Fruit fly (Drosophila melanogaster) whole organism, embryonic: ENCODE measurements around the gene CG15764.

Source experiments
- CG10959 ChIP-seq: fragments of 200-800 bp; sonication (Bioruptor generic); IDR thresholded peaks from 2 replicates; pipeline ENCODE4 v1.3.6; 2022; ENCODE audit warnings: missing biosample characterization, missing genetic modification characterization
- CG12299 ChIP-seq: fragments of 200-800 bp; sonication (Bioruptor generic); optimal IDR thresholded peaks from 2 replicates; lab custom pipeline; 2018; ENCODE audit warnings: missing biosample characterization, mild to moderate bottlenecking, missing genetic modification characterization
- CG13296 ChIP-seq: fragments of 200-800 bp; sonication (Bioruptor generic); optimal IDR thresholded peaks from 3 replicates; lab custom pipeline; 2018; ENCODE audit warnings: missing biosample characterization, mild to moderate bottlenecking, missing genetic modification characterization
- CG14710 ChIP-seq: fragments of 200-800 bp; sonication (Bioruptor generic); optimal IDR thresholded peaks from 3 replicates; lab custom pipeline; 2019; ENCODE audit warnings: missing biosample characterization, mild to moderate bottlenecking, missing genetic modification characterization, moderate library complexity
- CG1603 ChIP-seq: fragments of 200-800 bp; sonication (Bioruptor generic); optimal IDR thresholded peaks from 2 replicates; lab custom pipeline; 2019; ENCODE audit warnings: missing biosample characterization, mild to moderate bottlenecking, missing genetic modification characterization, moderate library complexity
- CG16813 ChIP-seq: fragments of 200-800 bp; sonication (Bioruptor generic); IDR thresholded peaks from 3 replicates; pipeline ENCODE4 v1.3.6; 2022; ENCODE audit warnings: missing biosample characterization, missing genetic modification characterization; ENCODE audit not compliant: partially characterized antibody
- CG17328 ChIP-seq: fragments of 200-800 bp; sonication (Bioruptor generic); IDR thresholded peaks from 2 replicates; pipeline ENCODE4 v1.3.6; 2022; ENCODE audit warnings: missing biosample characterization, missing genetic modification characterization
- CG1832 ChIP-seq: fragments of 200-800 bp; sonication (Bioruptor generic); optimal IDR thresholded peaks from 2 replicates; lab custom pipeline; 2017; ENCODE audit warnings: missing biosample characterization, mild to moderate bottlenecking, missing genetic modification characterization, inconsistent platforms
- CG2678 ChIP-seq: fragments of 200-800 bp; sonication (Bioruptor generic); optimal IDR thresholded peaks from 3 replicates; lab custom pipeline; 2019; ENCODE audit warnings: missing biosample characterization, mild to moderate bottlenecking, missing genetic modification characterization, moderate library complexity
- CG2889 ChIP-seq: fragments of 200-800 bp; sonication (Bioruptor generic); IDR thresholded peaks from 3 replicates; pipeline ENCODE4 v1.3.6; 2022; ENCODE audit warnings: missing biosample characterization, missing genetic modification characterization
- CG31388 ChIP-seq: fragments of 200-800 bp; sonication (Bioruptor generic); optimal IDR thresholded peaks from 2 replicates; lab custom pipeline; 2016; ENCODE audit warnings: missing biosample characterization, missing genetic modification characterization
- CG34224 ChIP-seq: fragments of 200-800 bp; sonication (Bioruptor generic); IDR thresholded peaks from 3 replicates; pipeline ENCODE4 v1.3.6; 2022; ENCODE audit warnings: missing biosample characterization, missing genetic modification characterization; ENCODE audit not compliant: partially characterized antibody
- CG34376 ChIP-seq: fragments of 200-800 bp; sonication (Bioruptor generic); optimal IDR thresholded peaks from 2 replicates; lab custom pipeline; 2018; ENCODE audit warnings: missing biosample characterization, mild to moderate bottlenecking, missing genetic modification characterization
- CG4617 ChIP-seq: fragments of 200-800 bp; sonication (Bioruptor generic); optimal IDR thresholded peaks from 3 replicates; lab custom pipeline; 2016; ENCODE audit warnings: missing biosample characterization, missing genetic modification characterization, borderline replicate concordance
- CG7839 ChIP-seq: fragments of 200-800 bp; sonication (Bioruptor generic); optimal IDR thresholded peaks from 3 replicates; lab custom pipeline; 2018; ENCODE audit warnings: missing biosample characterization, mild to moderate bottlenecking, missing genetic modification characterization, moderate library complexity
- CG8281 ChIP-seq: fragments of 200-800 bp; sonication (Bioruptor generic); optimal IDR thresholded peaks from 2 replicates; lab custom pipeline; 2018; ENCODE audit warnings: missing biosample characterization, mild to moderate bottlenecking, missing genetic modification characterization, moderate library complexity
- CTCF ChIP-seq: fragments of 200-800 bp; sonication (Bioruptor generic); optimal IDR thresholded peaks from 2 replicates; lab custom pipeline; 2017; ENCODE audit warnings: missing biosample characterization, mild to moderate bottlenecking, missing genetic modification characterization, moderate library complexity
- Dip3 ChIP-seq: fragments of 200-800 bp; sonication (Bioruptor generic); optimal IDR thresholded peaks from 3 replicates; lab custom pipeline; 2016; ENCODE audit warnings: missing biosample characterization, missing genetic modification characterization
- Elba2 ChIP-seq: fragments of 200-800 bp; sonication (Bioruptor generic); optimal IDR thresholded peaks from 3 replicates; lab custom pipeline; 2016; ENCODE audit warnings: missing biosample characterization, missing genetic modification characterization
- H15 ChIP-seq: fragments of 200-800 bp; sonication (Bioruptor generic); IDR thresholded peaks from 3 replicates; pipeline ENCODE4 v1.3.6; 2022; ENCODE audit warnings: missing biosample characterization, missing genetic modification characterization
- HLH4C ChIP-seq: fragments of 200-800 bp; sonication (Bioruptor generic); IDR thresholded peaks from 3 replicates; pipeline ENCODE4 v1.3.6; 2022; ENCODE audit warnings: missing biosample characterization, missing genetic modification characterization; ENCODE audit not compliant: partially characterized antibody
- Hmr ChIP-seq: fragments of 200-800 bp; sonication (Bioruptor generic); optimal IDR thresholded peaks from 3 replicates; lab custom pipeline; 2017; ENCODE audit warnings: mild to moderate bottlenecking, missing biosample characterization, missing genetic modification reagents, missing genetic modification characterization
- Lim3 ChIP-seq: fragments of 200-800 bp; sonication (Bioruptor generic); IDR thresholded peaks from 2 replicates; pipeline ENCODE4 v1.3.6; 2022; ENCODE audit warnings: missing biosample characterization, missing genetic modification characterization
- MESR4 ChIP-seq: fragments of 200-800 bp; sonication (Bioruptor generic); optimal IDR thresholded peaks from 2 replicates; lab custom pipeline; 2018; ENCODE audit warnings: missing biosample characterization, mild to moderate bottlenecking, missing genetic modification characterization, moderate library complexity
- Meics ChIP-seq: fragments of 200-800 bp; sonication (Bioruptor generic); optimal IDR thresholded peaks from 2 replicates; lab custom pipeline; 2017; ENCODE audit warnings: missing biosample characterization, mild to moderate bottlenecking, missing genetic modification characterization
- NfI ChIP-seq: fragments of 200-800 bp; sonication (Bioruptor generic); optimal IDR thresholded peaks from 3 replicates; lab custom pipeline; 2018; ENCODE audit warnings: missing biosample characterization, mild to moderate bottlenecking, missing genetic modification characterization, moderate library complexity
- Scr ChIP-seq: fragments of 200-800 bp; sonication (Bioruptor generic); IDR thresholded peaks from 2 replicates; pipeline ENCODE4 v1.3.6; 2022; ENCODE audit warnings: missing biosample characterization, missing genetic modification characterization; ENCODE audit not compliant: partially characterized antibody
- Trl ChIP-seq, 3 experiments: fragments of >200 bp in 2 of 3; fragments of 200-800 bp in 1 of 3; sonication (Bioruptor generic) in 1 of 3; optimal IDR thresholded peaks; 2 replicates in 1 of 3; 3 replicates in 2 of 3; lab custom pipeline; 2016 to 2017; ENCODE audit warnings: missing biosample characterization in 1 of 3, missing genetic modification characterization in 1 of 3
- Vsx1 ChIP-seq: fragments of 200-800 bp; sonication (Bioruptor generic); optimal IDR thresholded peaks from 2 replicates; lab custom pipeline; 2017; ENCODE audit warnings: missing biosample characterization, mild to moderate bottlenecking, missing genetic modification characterization, missing genetic modification reagents
- crp ChIP-seq, 2 experiments: fragments of 200-800 bp; sonication (Bioruptor generic); optimal IDR thresholded peaks; 2 replicates in 1 of 2; 3 replicates in 1 of 2; lab custom pipeline; 2017; ENCODE audit warnings: missing biosample characterization in 2 of 2, missing genetic modification characterization in 2 of 2, mild to moderate bottlenecking in 1 of 2, moderate library complexity in 1 of 2
- dati ChIP-seq: fragments of 200-800 bp; sonication (Bioruptor generic); IDR thresholded peaks from 2 replicates; pipeline ENCODE4 v1.3.6; 2022; ENCODE audit warnings: missing biosample characterization, missing genetic modification characterization
- fd102C ChIP-seq: fragments of 200-800 bp; sonication (Bioruptor generic); optimal IDR thresholded peaks from 2 replicates; lab custom pipeline; 2018; ENCODE audit warnings: missing biosample characterization, mild to moderate bottlenecking, missing genetic modification characterization, moderate library complexity
- gcm ChIP-seq: fragments of 200-800 bp; sonication (Bioruptor generic); optimal IDR thresholded peaks from 2 replicates; lab custom pipeline; 2019; ENCODE audit warnings: missing biosample characterization, mild to moderate bottlenecking, missing genetic modification characterization, moderate library complexity
- gfzf ChIP-seq: fragments of 200-800 bp; sonication (Bioruptor generic); optimal IDR thresholded peaks from 2 replicates; lab custom pipeline; 2016; ENCODE audit warnings: missing biosample characterization, mild to moderate bottlenecking, missing genetic modification characterization, moderate library complexity
- gsb ChIP-seq: fragments of 200-800 bp; sonication (Bioruptor generic); IDR thresholded peaks from 2 replicates; pipeline ENCODE4 v1.3.6; 2022; ENCODE audit warnings: missing biosample characterization, missing genetic modification characterization
- hth ChIP-seq: fragments of >200 bp; optimal IDR thresholded peaks from 2 replicates; lab custom pipeline; 2017; ENCODE audit warnings: inconsistent platforms
- insv ChIP-seq, 2 experiments: fragments of 200-800 bp; sonication (Bioruptor generic); optimal IDR thresholded peaks; 3 replicates each; lab custom pipeline; 2016 to 2018; ENCODE audit warnings: missing biosample characterization in 2 of 2, missing genetic modification characterization in 2 of 2
- nau ChIP-seq: fragments of 200-800 bp; sonication (Bioruptor generic); optimal IDR thresholded peaks from 3 replicates; lab custom pipeline; 2017; ENCODE audit warnings: missing biosample characterization, mild to moderate bottlenecking, missing genetic modification characterization, missing genetic modification reagents
- onecut ChIP-seq: fragments of 200-800 bp; sonication (Bioruptor generic); IDR thresholded peaks from 2 replicates; pipeline ENCODE4 v1.3.6; 2022; ENCODE audit warnings: missing biosample characterization, missing genetic modification characterization
- pan ChIP-seq, 4 experiments: fragments of >200 bp in 3 of 4; fragments of 200-800 bp in 1 of 4; sonication (Bioruptor generic) in 1 of 4; optimal IDR thresholded peaks in 3 of 4; IDR thresholded peaks in 1 of 4; 2 replicates each; pipeline versions ENCODE4 v1.3.6 to Lab custom; 2017 to 2022; ENCODE audit warnings: missing biosample characterization in 2 of 4, missing genetic modification characterization in 2 of 4, mixed read lengths in 1 of 4
- ro ChIP-seq: fragments of 200-800 bp; sonication (Bioruptor generic); IDR thresholded peaks from 2 replicates; pipeline ENCODE4 v1.3.6; 2022; ENCODE audit warnings: missing biosample characterization, missing genetic modification characterization
- run ChIP-seq: fragments of 200-800 bp; sonication (Bioruptor generic); optimal IDR thresholded peaks from 3 replicates; lab custom pipeline; 2018; ENCODE audit warnings: missing biosample characterization, mild to moderate bottlenecking, missing genetic modification characterization
- schlank ChIP-seq: fragments of 200-800 bp; sonication (Bioruptor generic); optimal IDR thresholded peaks from 2 replicates; lab custom pipeline; 2018; ENCODE audit warnings: missing biosample characterization, mild to moderate bottlenecking, missing genetic modification characterization
- sr ChIP-seq: fragments of 200-800 bp; sonication (Bioruptor generic); IDR thresholded peaks from 3 replicates; pipeline ENCODE4 v1.3.6; 2022; ENCODE audit warnings: missing biosample characterization, missing genetic modification characterization
- tin ChIP-seq: fragments of 200-800 bp; sonication (Bioruptor generic); optimal IDR thresholded peaks from 3 replicates; lab custom pipeline; 2016; ENCODE audit warnings: missing biosample characterization, missing genetic modification characterization
- toy ChIP-seq: fragments of 200-800 bp; sonication (Bioruptor generic); IDR thresholded peaks from 2 replicates; pipeline ENCODE4 v1.3.6; 2022; ENCODE audit warnings: missing biosample characterization, missing genetic modification characterization
- vfl ChIP-seq: fragments of 200-800 bp; sonication (Bioruptor generic); optimal IDR thresholded peaks from 2 replicates; lab custom pipeline; 2016; ENCODE audit warnings: missing biosample characterization, missing genetic modification characterization
- wor ChIP-seq: fragments of 200-800 bp; sonication (Bioruptor generic); IDR thresholded peaks from 2 replicates; pipeline ENCODE4 v1.3.6; 2022; ENCODE audit warnings: missing biosample characterization, missing genetic modification characterization

Gene CG15764

dm6 chrX:5886764-5887555 is 18.1 kb downstream of the CG15764 start (continued):
- TF ChIP-seq Dip3 (GFP tag; lab: Kevin White, UChicago) (no peak), CG10959 (GFP tag; lab: Robert Waterston, UW) (no peak), wor (GFP tag; lab: Robert Waterston, UW) (no peak), dati (GFP tag; lab: Robert Waterston, UW) (peak; percentile 14; the same call in 1 of the 2 replicates), CG8281 (tag; lab: Kevin White, UChicago) (no peak), CG31388 (no peak), CG12299 (tag; lab: Kevin White, UChicago) (no peak), CG7839 (tag; lab: Kevin White, UChicago) (peak; percentile 18), fd102C (GFP tag; lab: Kevin White, UChicago) (no peak), MESR4 (no peak), toy (GFP tag; lab: Robert Waterston, UW) (no peak), CG4617 (GFP tag; lab: Kevin White, UChicago) (no peak), Meics (GFP tag; lab: Kevin White, UChicago) (no peak), hth (lab: Kevin White, UChicago) (no peak), NfI (GFP tag; lab: Kevin White, UChicago) (no peak), CTCF (GFP tag; lab: Kevin White, UChicago) (no peak), onecut (GFP tag; lab: Robert Waterston, UW) (peak; percentile 39), gsb (no peak), CG1832 (GFP tag; lab: Kevin White, UChicago) (no peak), vfl (no peak), nau (GFP tag; lab: Kevin White, UChicago) (no peak), crp (GFP tag; optimal IDR thresholded peaks at IDR 0.05; lab: Kevin White, UChicago) (no peak), insv (GFP tag; optimal IDR thresholded peaks at IDR 0.05; lab: Kevin White, UChicago) (no peak), CG17328 (GFP tag; lab: Robert Waterston, UW) (peak; percentile 43; the same call in 1 of the 2 replicates), gfzf (GFP tag; lab: Kevin White, UChicago) (no peak), CG13296 (GFP tag; lab: Kevin White, UChicago) (no peak), Scr (GFP tag; lab: Robert Waterston, UW) (no peak), run (tag; lab: Kevin White, UChicago) (no peak), Vsx1 (no peak), tin (peak; percentile 29), schlank (tag; lab: Kevin White, UChicago) (no peak), CG34224 (GFP tag; lab: Robert Waterston, UW) (no peak), sr (GFP tag; lab: Robert Waterston, UW) (peak; percentile 46; the same call in 2 of the 3 replicates), CG2889 (no peak), CG2678 (tag; lab: Kevin White, UChicago) (peak; percentile 7), ro (no peak), CG1603 (tag; lab: Kevin White, UChicago) (peak; percentile 27), Hmr (GFP tag; lab: Kevin White, UChicago) (no peak), HLH4C (no peak), pan (optimal IDR thresholded peaks at IDR 0.05; lab: Kevin White, UChicago) (no peak), pan (GFP tag; optimal IDR thresholded peaks at IDR 0.05 in 1 of 2, IDR thresholded peaks at IDR 0.05 in 1 of 2) (no peak), Trl (optimal IDR thresholded peaks at IDR 0.05; lab: Kevin White, UChicago) (peak; percentile 76 to 92), Trl (GFP tag; optimal IDR thresholded peaks at IDR 0.05; lab: Kevin White, UChicago) (no peak), Elba2 (GFP tag; lab: Kevin White, UChicago) (no peak), gcm (peak; percentile 29), CG16813 (no peak), Lim3 (GFP tag; lab: Robert Waterston, UW) (no peak), CG34376 (GFP tag; lab: Kevin White, UChicago) (no peak), CG14710 (tag; lab: Kevin White, UChicago) (no peak), H15 (no peak)
